Fruit fly (Drosophila melanogaster) whole organism, embryonic: ENCODE results near the gene CG5641.
A peak's percentile ranks its signal among the peaks of the same experiment; 100 is the strongest.

Experiments
- Atf3 ChIP-seq: fragments of 200-800 bp; sonication (Bioruptor generic); optimal IDR thresholded peaks from 3 replicates; lab custom pipeline; 2016; ENCODE audit warnings: missing biosample characterization, missing genetic modification characterization
- Awh ChIP-seq: fragments of 200-800 bp; sonication (Bioruptor generic); IDR thresholded peaks from 2 replicates; pipeline ENCODE4, ENCODE4 v1.3.6; 2022; ENCODE audit warnings: missing biosample characterization, missing genetic modification characterization
- Bdp1 ChIP-seq: fragments of 200-800 bp; sonication (Bioruptor generic); optimal IDR thresholded peaks from 3 replicates; lab custom pipeline; 2016; ENCODE audit warnings: missing biosample characterization, missing genetic modification characterization
- Bgb ChIP-seq: fragments of 200-800 bp; sonication (Bioruptor generic); IDR thresholded peaks from 2 replicates; pipeline ENCODE4 v1.3.6; 2022; ENCODE audit warnings: missing biosample characterization, missing genetic modification characterization; ENCODE audit not compliant: partially characterized antibody
- CG1024 ChIP-seq: fragments of 200-800 bp; sonication (Bioruptor generic); IDR thresholded peaks from 2 replicates; pipeline ENCODE4 v1.3.6; 2022; ENCODE audit warnings: missing biosample characterization, missing genetic modification characterization
- CG10267 ChIP-seq: fragments of 200-800 bp; sonication (Bioruptor generic); optimal IDR thresholded peaks from 2 replicates; lab custom pipeline; 2018; ENCODE audit warnings: missing biosample characterization, mild to moderate bottlenecking, missing genetic modification characterization, moderate library complexity
- CG10274 ChIP-seq: fragments of 200-800 bp; sonication (Bioruptor generic); optimal IDR thresholded peaks from 3 replicates; lab custom pipeline; 2017; ENCODE audit warnings: missing biosample characterization, mild to moderate bottlenecking, missing genetic modification characterization
- CG10321 ChIP-seq: fragments of 200-800 bp; sonication (Bioruptor generic); IDR thresholded peaks from 2 replicates; pipeline ENCODE4 v1.3.6; 2022; ENCODE audit warnings: missing biosample characterization, missing genetic modification characterization
- CG11504 ChIP-seq: fragments of 200-800 bp; sonication (Bioruptor generic); optimal IDR thresholded peaks from 3 replicates; lab custom pipeline; 2019; ENCODE audit warnings: missing biosample characterization, mild to moderate bottlenecking, missing genetic modification characterization, moderate library complexity
- CG14710 ChIP-seq: fragments of 200-800 bp; sonication (Bioruptor generic); optimal IDR thresholded peaks from 3 replicates; lab custom pipeline; 2019; ENCODE audit warnings: missing biosample characterization, mild to moderate bottlenecking, missing genetic modification characterization, moderate library complexity
- CG1602 ChIP-seq: fragments of 200-800 bp; sonication (Bioruptor generic); optimal IDR thresholded peaks from 3 replicates; lab custom pipeline; 2016; ENCODE audit warnings: missing biosample characterization, missing genetic modification characterization
- CG18262 ChIP-seq: fragments of 200-800 bp; optimal IDR thresholded peaks from 3 replicates; lab custom pipeline; 2019; ENCODE audit warnings: missing biosample characterization, mild to moderate bottlenecking, missing genetic modification characterization, moderate library complexity
- CG18476 ChIP-seq: fragments of 200-800 bp; sonication (Bioruptor generic); optimal IDR thresholded peaks from 2 replicates; lab custom pipeline; 2016; ENCODE audit warnings: missing biosample characterization, mild to moderate bottlenecking, missing genetic modification characterization
- CG18599 ChIP-seq: fragments of 200-800 bp; sonication (Bioruptor generic); optimal IDR thresholded peaks from 3 replicates; lab custom pipeline; 2017; ENCODE audit warnings: missing biosample characterization, missing genetic modification characterization, mild to moderate bottlenecking, moderate library complexity, missing genetic modification reagents
- CG2120 ChIP-seq: fragments of 200-800 bp; sonication (Bioruptor generic); optimal IDR thresholded peaks from 3 replicates; lab custom pipeline; 2016; ENCODE audit warnings: missing biosample characterization, missing genetic modification characterization
- CG31388 ChIP-seq: fragments of 200-800 bp; sonication (Bioruptor generic); optimal IDR thresholded peaks from 2 replicates; lab custom pipeline; 2016; ENCODE audit warnings: missing biosample characterization, missing genetic modification characterization
- CG3281 ChIP-seq: fragments of 200-800 bp; sonication (Bioruptor generic); optimal IDR thresholded peaks from 3 replicates; lab custom pipeline; 2017; ENCODE audit warnings: missing biosample characterization, mild to moderate bottlenecking, missing genetic modification characterization
- CG4617 ChIP-seq: fragments of 200-800 bp; sonication (Bioruptor generic); optimal IDR thresholded peaks from 3 replicates; lab custom pipeline; 2016; ENCODE audit warnings: missing biosample characterization, missing genetic modification characterization, borderline replicate concordance
- CG4820 ChIP-seq: fragments of 200-800 bp; sonication (Bioruptor generic); optimal IDR thresholded peaks from 3 replicates; lab custom pipeline; 2016; ENCODE audit warnings: missing biosample characterization, missing genetic modification characterization
- CG7839 ChIP-seq: fragments of 200-800 bp; sonication (Bioruptor generic); optimal IDR thresholded peaks from 3 replicates; lab custom pipeline; 2018; ENCODE audit warnings: missing biosample characterization, mild to moderate bottlenecking, missing genetic modification characterization, moderate library complexity
- CG9609 ChIP-seq: fragments of 200-800 bp; sonication (Bioruptor generic); optimal IDR thresholded peaks from 3 replicates; lab custom pipeline; 2016; ENCODE audit warnings: missing biosample characterization, missing genetic modification characterization
- CG9876 ChIP-seq: fragments of 200-800 bp; sonication (Bioruptor generic); optimal IDR thresholded peaks from 2 replicates; lab custom pipeline; 2016; ENCODE audit warnings: missing biosample characterization, missing genetic modification characterization
- Fer3 ChIP-seq: fragments of 200-800 bp; sonication (Bioruptor generic); optimal IDR thresholded peaks from 2 replicates; lab custom pipeline; 2018; ENCODE audit warnings: missing biosample characterization, mild to moderate bottlenecking, missing genetic modification characterization, moderate library complexity
- Gsc ChIP-seq: fragments of 200-800 bp; sonication (Bioruptor generic); IDR thresholded peaks from 2 replicates; pipeline ENCODE4 v1.3.6; 2022; ENCODE audit warnings: missing biosample characterization, missing genetic modification characterization
- Hmr ChIP-seq: fragments of 200-800 bp; sonication (Bioruptor generic); optimal IDR thresholded peaks from 3 replicates; lab custom pipeline; 2017; ENCODE audit warnings: mild to moderate bottlenecking, missing biosample characterization, missing genetic modification reagents, missing genetic modification characterization
- Hmx ChIP-seq: fragments of 200-800 bp; sonication (Bioruptor generic); optimal IDR thresholded peaks from 2 replicates; lab custom pipeline; 2016; ENCODE audit warnings: missing biosample characterization, missing genetic modification characterization
- MESR4 ChIP-seq: fragments of 200-800 bp; sonication (Bioruptor generic); optimal IDR thresholded peaks from 2 replicates; lab custom pipeline; 2018; ENCODE audit warnings: missing biosample characterization, mild to moderate bottlenecking, missing genetic modification characterization, moderate library complexity
- Mes4 ChIP-seq: fragments of 200-800 bp; sonication (Bioruptor generic); optimal IDR thresholded peaks from 2 replicates; lab custom pipeline; 2016; ENCODE audit warnings: missing biosample characterization, missing genetic modification characterization
- NfI ChIP-seq: fragments of 200-800 bp; sonication (Bioruptor generic); optimal IDR thresholded peaks from 3 replicates; lab custom pipeline; 2018; ENCODE audit warnings: missing biosample characterization, mild to moderate bottlenecking, missing genetic modification characterization, moderate library complexity
- Pdp1 ChIP-seq, 2 experiments: fragments of 200-800 bp; sonication (Bioruptor generic); optimal IDR thresholded peaks; 3 replicates each; lab custom pipeline; 2016; ENCODE audit warnings: missing biosample characterization in 2 of 2, missing genetic modification characterization in 2 of 2, mild to moderate bottlenecking in 1 of 2, moderate library complexity in 1 of 2
- Sox100B ChIP-seq: fragments of 200-800 bp; sonication (Bioruptor generic); optimal IDR thresholded peaks from 3 replicates; lab custom pipeline; 2018; ENCODE audit warnings: missing biosample characterization, mild to moderate bottlenecking, missing genetic modification characterization
- Xbp1 ChIP-seq: fragments of 200-800 bp; sonication (Bioruptor generic); optimal IDR thresholded peaks from 3 replicates; lab custom pipeline; 2016; ENCODE audit warnings: missing biosample characterization, mild to moderate bottlenecking, missing genetic modification characterization
- ash1 ChIP-seq: fragments of 200-800 bp; sonication (Bioruptor generic); optimal IDR thresholded peaks from 2 replicates; lab custom pipeline; 2018; ENCODE audit warnings: missing biosample characterization, mild to moderate bottlenecking, missing genetic modification characterization
- ftz-f1 ChIP-seq: fragments of 200-800 bp; sonication (Bioruptor generic); optimal IDR thresholded peaks from 2 replicates; lab custom pipeline; 2016; ENCODE audit warnings: missing biosample characterization, missing genetic modification characterization
- gcm ChIP-seq: fragments of 200-800 bp; sonication (Bioruptor generic); optimal IDR thresholded peaks from 2 replicates; lab custom pipeline; 2019; ENCODE audit warnings: missing biosample characterization, mild to moderate bottlenecking, missing genetic modification characterization, moderate library complexity
- gcm2 ChIP-seq: fragments of 200-800 bp; sonication (Bioruptor generic); optimal IDR thresholded peaks from 2 replicates; lab custom pipeline; 2016; ENCODE audit warnings: missing biosample characterization, missing genetic modification characterization
- gem ChIP-seq: fragments of 200-800 bp; sonication (Bioruptor generic); optimal IDR thresholded peaks from 2 replicates; lab custom pipeline; 2019; ENCODE audit warnings: missing biosample characterization, mild to moderate bottlenecking, missing genetic modification characterization, moderate library complexity
- ken ChIP-seq: fragments of 200-800 bp; sonication (Bioruptor generic); IDR thresholded peaks from 3 replicates; pipeline ENCODE4 v1.3.6; 2022; ENCODE audit warnings: missing biosample characterization, missing genetic modification characterization
- maf-S ChIP-seq: fragments of 200-800 bp; sonication (Bioruptor generic); optimal IDR thresholded peaks from 2 replicates; lab custom pipeline; 2016; ENCODE audit warnings: missing biosample characterization, missing genetic modification characterization
- mam ChIP-seq: fragments of 200-800 bp; sonication (Bioruptor generic); optimal IDR thresholded peaks from 3 replicates; lab custom pipeline; 2016; ENCODE audit warnings: missing biosample characterization, missing genetic modification characterization
- oc ChIP-seq: fragments of 200-800 bp; sonication (Bioruptor generic); optimal IDR thresholded peaks from 2 replicates; lab custom pipeline; 2018; ENCODE audit warnings: missing biosample characterization, mild to moderate bottlenecking, missing genetic modification characterization, moderate library complexity
- prd ChIP-seq, 3 experiments: fragments of >200 bp in 2 of 3; fragments of 200-800 bp in 1 of 3; sonication (Bioruptor generic) in 1 of 3; optimal IDR thresholded peaks in 2 of 3; IDR thresholded peaks in 1 of 3; 2 replicates in 2 of 3; 3 replicates in 1 of 3; pipeline versions ENCODE4 v1.3.6 to Lab custom; 2017 to 2022; ENCODE audit warnings: missing biosample characterization in 1 of 3, missing genetic modification characterization in 1 of 3
- pum ChIP-seq: fragments of 200-800 bp; sonication (Bioruptor generic); optimal IDR thresholded peaks from 2 replicates; lab custom pipeline; 2016; ENCODE audit warnings: missing biosample characterization, missing genetic modification characterization
- sens ChIP-seq: fragments of 200-800 bp; sonication (Bioruptor generic); peaks from one replicate; lab custom pipeline; 2016; ENCODE audit warnings: missing biosample characterization, missing genetic modification characterization
- sim ChIP-seq: fragments of 200-800 bp; sonication (Bioruptor generic); IDR thresholded peaks from 2 replicates; pipeline ENCODE4 v1.3.6; 2022; ENCODE audit warnings: missing biosample characterization, missing genetic modification characterization
- sisA ChIP-seq: fragments of 200-800 bp; sonication (Bioruptor generic); IDR thresholded peaks from 2 replicates; pipeline ENCODE4 v1.3.6; 2022; ENCODE audit warnings: missing biosample characterization, missing genetic modification characterization
- stwl ChIP-seq: fragments of 200-800 bp; sonication (Bioruptor generic); optimal IDR thresholded peaks from 3 replicates; lab custom pipeline; 2018; ENCODE audit warnings: missing biosample characterization, mild to moderate bottlenecking, missing genetic modification characterization, moderate library complexity
- twi ChIP-seq: fragments of 200-800 bp; optimal IDR thresholded peaks from 2 replicates; lab custom pipeline; 2019; ENCODE audit warnings: missing biosample characterization, mild to moderate bottlenecking, missing genetic modification characterization, moderate library complexity

Gene CG5641

dm6 chr3R:12442601-12443533, 13.8 kb upstream of the CG5641 start (continued):
- TF ChIP-seq CG1024 (no peak), ash1 (no peak), CG9876 (no peak), CG18262 (tag; lab: Kevin White, UChicago) (peak; percentile 21), Bdp1 (GFP tag; lab: Kevin White, UChicago) (no peak), Pdp1 (GFP tag; optimal IDR thresholded peaks at IDR 0.05; lab: Kevin White, UChicago) (peak in 1 of 2 experiments; percentile 27), gcm2 (GFP tag; lab: Kevin White, UChicago) (no peak), CG7839 (tag; lab: Kevin White, UChicago) (peak; percentile 47), Bgb (GFP tag; lab: Robert Waterston, UW) (no peak), stwl (tag; lab: Kevin White, UChicago) (no peak), sens (GFP tag; lab: Kevin White, UChicago) (peak; percentile 79), Xbp1 (GFP tag; lab: Kevin White, UChicago) (peak; percentile 8), sim (no peak), CG11504 (tag; lab: Kevin White, UChicago) (peak; percentile 58), twi (tag; lab: Kevin White, UChicago) (no peak), gem (peak; percentile 54), Sox100B (GFP tag; lab: Kevin White, UChicago) (peak; percentile 17), Mes4 (GFP tag; lab: Kevin White, UChicago) (no peak), CG14710 (tag; lab: Kevin White, UChicago) (no peak), MESR4 (GFP tag; lab: Kevin White, UChicago) (no peak), CG4617 (GFP tag; lab: Kevin White, UChicago) (no peak), Atf3 (GFP tag; lab: Kevin White, UChicago) (no peak), CG18599 (peak; percentile 67), Gsc (GFP tag; lab: Robert Waterston, UW) (no peak), CG31388 (GFP tag; lab: Kevin White, UChicago) (no peak), CG3281 (GFP tag; lab: Kevin White, UChicago) (peak; percentile 61), ftz-f1 (GFP tag; lab: Kevin White, UChicago) (peak; percentile 64), pum (GFP tag; lab: Kevin White, UChicago) (no peak), Awh (GFP tag; lab: Robert Waterston, UW) (no peak), CG10274 (GFP tag; lab: Kevin White, UChicago) (no peak), prd (optimal IDR thresholded peaks at IDR 0.05; lab: Kevin White, UChicago) (no peak), prd (GFP tag; IDR thresholded peaks at IDR 0.05; lab: Robert Waterston, UW) (peak; percentile 16; the same call in 1 of the 3 replicates), ken (GFP tag; lab: Robert Waterston, UW) (no peak), CG10267 (tag; lab: Kevin White, UChicago) (no peak), oc (tag; lab: Kevin White, UChicago) (no peak), Fer3 (peak; percentile 35), CG9609 (GFP tag; lab: Kevin White, UChicago) (no peak), CG2120 (GFP tag; lab: Kevin White, UChicago) (peak; percentile 75), sisA (GFP tag; lab: Robert Waterston, UW) (no peak), CG1602 (GFP tag; lab: Kevin White, UChicago) (no peak), gcm (GFP tag; lab: Kevin White, UChicago) (no peak), maf-S (GFP tag; lab: Kevin White, UChicago) (no peak), Hmx (GFP tag; lab: Kevin White, UChicago) (peak; percentile 9), mam (GFP tag; lab: Kevin White, UChicago) (peak; percentile 17), CG4820 (GFP tag; lab: Kevin White, UChicago) (no peak), CG10321 (GFP tag; lab: Robert Waterston, UW) (peak; percentile 76), Hmr (GFP tag; lab: Kevin White, UChicago) (peak; percentile 49), NfI (GFP tag; lab: Kevin White, UChicago) (peak; percentile 23), CG18476 (GFP tag; lab: Kevin White, UChicago) (no peak)
